Fruit fly (Drosophila melanogaster) whole organism, adult: ENCODE data around the gene CG7601.

ENCODE experiments used
- CG11617 ChIP-seq: fragments of 200-800 bp; sonication (Bioruptor generic); optimal IDR thresholded peaks from 2 replicates; lab custom pipeline; 2017; ENCODE audit warnings: mild to moderate bottlenecking, missing biosample characterization, missing genetic modification reagents, missing genetic modification characterization
- CG14711 ChIP-seq: fragments of 200-800 bp; sonication (Bioruptor generic); optimal IDR thresholded peaks from 2 replicates; lab custom pipeline; 2018; ENCODE audit warnings: missing biosample characterization, mild to moderate bottlenecking, missing genetic modification characterization, moderate library complexity
- CG1620 ChIP-seq: fragments of 200-800 bp; sonication (Bioruptor generic); optimal IDR thresholded peaks from 2 replicates; lab custom pipeline; 2016; ENCODE audit warnings: missing biosample characterization, missing genetic modification characterization
- CG33017 ChIP-seq: fragments of 200-800 bp; sonication (Bioruptor generic); optimal IDR thresholded peaks from 2 replicates; lab custom pipeline; 2018; ENCODE audit warnings: missing biosample characterization, mild to moderate bottlenecking, missing genetic modification characterization, moderate library complexity
- CG5204 ChIP-seq: fragments of 200-800 bp; sonication (Bioruptor generic); optimal IDR thresholded peaks from 2 replicates; lab custom pipeline; 2016; ENCODE audit warnings: missing biosample characterization, missing genetic modification characterization
- CG7045 ChIP-seq: fragments of 200-800 bp; sonication (Bioruptor generic); optimal IDR thresholded peaks from 2 replicates; lab custom pipeline; 2017; ENCODE audit warnings: missing biosample characterization, mild to moderate bottlenecking, missing genetic modification characterization
- CG7101 ChIP-seq: fragments of 200-800 bp; sonication (Bioruptor generic); optimal IDR thresholded peaks from 2 replicates; lab custom pipeline; 2018; ENCODE audit warnings: missing biosample characterization, mild to moderate bottlenecking, missing genetic modification characterization, moderate library complexity
- Mnt ChIP-seq: fragments of 200-800 bp; sonication (Bioruptor generic); optimal IDR thresholded peaks from 2 replicates; lab custom pipeline; 2016; ENCODE audit warnings: missing biosample characterization, mild to moderate bottlenecking, missing genetic modification characterization
- cic ChIP-seq: fragments of 200-800 bp; sonication (Bioruptor generic); optimal IDR thresholded peaks from 2 replicates; lab custom pipeline; 2017; ENCODE audit warnings: missing biosample characterization, mild to moderate bottlenecking, missing genetic modification characterization, moderate library complexity
- kay ChIP-seq: fragments of 200-800 bp; sonication (Bioruptor generic); peaks from one replicate; lab custom pipeline; 2016; ENCODE audit warnings: missing biosample characterization, missing genetic modification characterization, borderline replicate concordance
- tj ChIP-seq: fragments of 200-800 bp; sonication (Bioruptor generic); optimal IDR thresholded peaks from 3 replicates; lab custom pipeline; 2017; ENCODE audit warnings: missing biosample characterization, mild to moderate bottlenecking, missing genetic modification characterization, moderate library complexity

dm6 chr3R:29714314-29714713 lies 22.2 kb downstream of the CG7601 start, which contains the start of gene Obp99d:
- TF ChIP-seq Mnt (GFP tag; lab: Kevin White, UChicago) (no peak), CG1620 (no peak), CG7045 (no peak), CG14711 (no peak), CG7101 (tag; lab: Kevin White, UChicago) (no peak), kay (GFP tag; lab: Kevin White, UChicago) (no peak), tj (GFP tag; lab: Kevin White, UChicago) (no peak), CG33017 (tag; lab: Kevin White, UChicago) (no peak), cic (GFP tag; lab: Kevin White, UChicago) (no peak), CG11617 (GFP tag; lab: Kevin White, UChicago) (no peak), CG5204 (GFP tag; lab: Kevin White, UChicago) (no peak)
